Worm (Caenorhabditis elegans) whole organism, late embryonic: ENCODE measurements around the gene F59B10.3.

ENCODE experiments used
- C38D4.7 ChIP-seq: fragments of 200-800 bp; sonication (Bioruptor generic); optimal IDR thresholded peaks from 2 replicates; lab custom pipeline; 2018; ENCODE audit warnings: mild to moderate bottlenecking, missing genetic modification characterization, moderate library complexity, missing compliant biosample characterization
- F13H6.1 ChIP-seq: sonication (generic microtip); optimal IDR thresholded peaks from 2 replicates; lab custom pipeline; 2016; ENCODE audit warnings: missing genetic modification characterization, missing compliant biosample characterization
- K02D7.2 ChIP-seq: sonication (generic microtip); optimal IDR thresholded peaks from 2 replicates; lab custom pipeline; 2017; ENCODE audit warnings: mild to moderate bottlenecking, missing genetic modification characterization, missing compliant biosample characterization
- T23F11.4 ChIP-seq: fragments of 200-800 bp; sonication (Bioruptor generic); optimal IDR thresholded peaks from 2 replicates; lab custom pipeline; 2018; ENCODE audit warnings: mild to moderate bottlenecking, missing genetic modification characterization, missing compliant biosample characterization
- ahr-1 ChIP-seq: sonication (generic microtip); optimal IDR thresholded peaks from 2 replicates; lab custom pipeline; 2016; ENCODE audit warnings: missing genetic modification characterization, missing compliant biosample characterization
- ceh-18 ChIP-seq: sonication (generic microtip); optimal IDR thresholded peaks from 2 replicates; lab custom pipeline; 2016; ENCODE audit warnings: missing genetic modification characterization, missing compliant biosample characterization
- ceh-19 ChIP-seq: fragments of 200-800 bp; sonication (Bioruptor generic); optimal IDR thresholded peaks from 2 replicates; lab custom pipeline; 2018; ENCODE audit warnings: mild to moderate bottlenecking, missing genetic modification characterization, missing compliant biosample characterization
- ceh-22 ChIP-seq: sonication (generic microtip); optimal IDR thresholded peaks from 2 replicates; lab custom pipeline; 2017; ENCODE audit warnings: missing biosample characterization, missing genetic modification characterization
- ceh-24 ChIP-seq: sonication (generic microtip); optimal IDR thresholded peaks from 2 replicates; lab custom pipeline; 2016; ENCODE audit warnings: mild to moderate bottlenecking, missing genetic modification characterization, missing compliant biosample characterization
- ceh-30 ChIP-seq: fragments of 150-350 bp; optimal IDR thresholded peaks from 2 replicates; lab custom pipeline; 2014; ENCODE audit warnings: missing biosample characterization, missing genetic modification characterization
- ceh-31 ChIP-seq: sonication (generic microtip); optimal IDR thresholded peaks from 2 replicates; lab custom pipeline; 2016; ENCODE audit warnings: missing genetic modification characterization, missing compliant biosample characterization
- ceh-45 ChIP-seq: fragments of 200-800 bp; sonication (Bioruptor generic); IDR thresholded peaks from 2 replicates; pipeline ENCODE4 v1.3.6; 2022; ENCODE audit warnings: missing genetic modification reagents, missing genetic modification characterization, missing compliant biosample characterization
- ceh-6 ChIP-seq: fragments of 200-800 bp; sonication (Bioruptor generic); optimal IDR thresholded peaks from 2 replicates; lab custom pipeline; 2018; ENCODE audit warnings: mild to moderate bottlenecking, missing genetic modification characterization, missing compliant biosample characterization
- ceh-9 ChIP-seq: sonication (generic microtip); optimal IDR thresholded peaks from 2 replicates; lab custom pipeline; 2016; ENCODE audit warnings: mild to moderate bottlenecking, missing genetic modification characterization, inconsistent platforms, missing compliant biosample characterization
- che-1 ChIP-seq: sonication (generic microtip); optimal IDR thresholded peaks from 2 replicates; lab custom pipeline; 2016; ENCODE audit warnings: mild to moderate bottlenecking, missing genetic modification characterization, missing compliant biosample characterization
- dmd-4 ChIP-seq: sonication (generic microtip); optimal IDR thresholded peaks from 2 replicates; lab custom pipeline; 2016; ENCODE audit warnings: borderline replicate concordance, missing genetic modification characterization, missing compliant biosample characterization
- dve-1 ChIP-seq: sonication (generic microtip); optimal IDR thresholded peaks from 2 replicates; lab custom pipeline; 2017; ENCODE audit warnings: antibody characterized with exemption, mild to moderate bottlenecking, missing genetic modification characterization, missing compliant biosample characterization
- fkh-10 ChIP-seq: fragments of 150-350 bp; optimal IDR thresholded peaks from 2 replicates; lab custom pipeline; 2014; ENCODE audit warnings: missing biosample characterization, missing genetic modification reagents, missing genetic modification characterization
- fkh-6 ChIP-seq: sonication (generic microtip); optimal IDR thresholded peaks from 2 replicates; lab custom pipeline; 2016; ENCODE audit warnings: missing genetic modification characterization, missing compliant biosample characterization
- gmeb-2 ChIP-seq: sonication (generic microtip); optimal IDR thresholded peaks from 2 replicates; lab custom pipeline; 2016; ENCODE audit warnings: missing genetic modification characterization, inconsistent platforms, missing compliant biosample characterization
- hlh-13 ChIP-seq: fragments of 200-800 bp; sonication (Bioruptor generic); optimal IDR thresholded peaks from 2 replicates; lab custom pipeline; 2018; ENCODE audit warnings: mild to moderate bottlenecking, missing genetic modification characterization, missing compliant biosample characterization
- hlh-30 ChIP-seq: sonication (generic microtip); optimal IDR thresholded peaks from 2 replicates; lab custom pipeline; 2017; ENCODE audit warnings: antibody characterized with exemption, missing genetic modification characterization, missing compliant biosample characterization; ENCODE audit not compliant: insufficient read depth
- lim-6 ChIP-seq: sonication (generic microtip); optimal IDR thresholded peaks from 2 replicates; lab custom pipeline; 2016; ENCODE audit warnings: missing genetic modification characterization, missing compliant biosample characterization
- madf-2 ChIP-seq: sonication (generic microtip); optimal IDR thresholded peaks from 2 replicates; lab custom pipeline; 2017; ENCODE audit warnings: missing genetic modification characterization, missing compliant biosample characterization
- mec-3 ChIP-seq: sonication (generic microtip); optimal IDR thresholded peaks from 2 replicates; lab custom pipeline; 2016; ENCODE audit warnings: borderline replicate concordance, missing genetic modification characterization, missing compliant biosample characterization
- nhr-11 ChIP-seq: fragments of 150-350 bp; optimal IDR thresholded peaks from 2 replicates; lab custom pipeline; 2014; ENCODE audit warnings: missing biosample characterization, missing genetic modification characterization
- nhr-232 ChIP-seq: sonication (generic microtip); optimal IDR thresholded peaks from 2 replicates; lab custom pipeline; 2016; ENCODE audit warnings: missing genetic modification characterization, missing compliant biosample characterization
- npax-4 ChIP-seq: sonication (generic microtip); optimal IDR thresholded peaks from 2 replicates; lab custom pipeline; 2016; ENCODE audit warnings: missing genetic modification characterization, missing compliant biosample characterization
- odd-2 ChIP-seq: sonication (generic microtip); optimal IDR thresholded peaks from 2 replicates; lab custom pipeline; 2017; ENCODE audit warnings: antibody characterized with exemption, mild to moderate bottlenecking, missing genetic modification characterization, missing compliant biosample characterization
- pat-9 ChIP-seq: fragments of 200-800 bp; sonication (Bioruptor generic); optimal IDR thresholded peaks from 2 replicates; lab custom pipeline; 2018; ENCODE audit warnings: mild to moderate bottlenecking, missing genetic modification characterization, moderate library complexity, missing compliant biosample characterization
- pax-1 ChIP-seq: fragments of 150-350 bp; optimal IDR thresholded peaks from 2 replicates; lab custom pipeline; 2014; ENCODE audit warnings: missing biosample characterization, missing genetic modification characterization
- pha-2 ChIP-seq: sonication (generic microtip); optimal IDR thresholded peaks from 2 replicates; lab custom pipeline; 2017; ENCODE audit warnings: mild to moderate bottlenecking, missing genetic modification characterization, missing compliant biosample characterization
- pha-4 ChIP-seq: fragments of 150-350 bp; optimal IDR thresholded peaks from 2 replicates; lab custom pipeline; 2018; ENCODE audit warnings: missing biosample characterization, missing genetic modification reagents, missing genetic modification characterization
- pqm-1 ChIP-seq: sonication (generic microtip); optimal IDR thresholded peaks from 2 replicates; lab custom pipeline; 2016; ENCODE audit warnings: missing genetic modification characterization, missing compliant biosample characterization
- pros-1 ChIP-seq: fragments of 150-350 bp; optimal IDR thresholded peaks from 2 replicates; lab custom pipeline; 2014; ENCODE audit warnings: missing biosample characterization, missing genetic modification reagents, missing genetic modification characterization
- rnt-1 ChIP-seq: sonication (generic microtip); optimal IDR thresholded peaks from 2 replicates; lab custom pipeline; 2016; ENCODE audit warnings: missing genetic modification characterization, missing compliant biosample characterization
- sdc-2 ChIP-seq: sonication (generic microtip); optimal IDR thresholded peaks from 2 replicates; lab custom pipeline; 2016; ENCODE audit warnings: missing genotype, missing genetic modification characterization, missing compliant biosample characterization
- sox-2 ChIP-seq: fragments of 200-800 bp; sonication (Bioruptor generic); IDR thresholded peaks from 2 replicates; pipeline ENCODE4 v1.3.6; 2022; ENCODE audit warnings: missing genetic modification reagents, missing genetic modification characterization, missing compliant biosample characterization
- syd-9 ChIP-seq: sonication (generic microtip); optimal IDR thresholded peaks from 2 replicates; lab custom pipeline; 2016; ENCODE audit warnings: mild to moderate bottlenecking, missing genetic modification characterization, moderate library complexity, missing compliant biosample characterization
- tbx-7 ChIP-seq: sonication (generic microtip); optimal IDR thresholded peaks from 2 replicates; lab custom pipeline; 2016; ENCODE audit warnings: missing genotype, missing genetic modification characterization, missing compliant biosample characterization
- unc-55 ChIP-seq: sonication (generic microtip); optimal IDR thresholded peaks from 2 replicates; lab custom pipeline; 2017; ENCODE audit warnings: missing biosample characterization, missing genetic modification reagents, missing genetic modification characterization
- unc-86 ChIP-seq: sonication (generic microtip); optimal IDR thresholded peaks from 2 replicates; lab custom pipeline; 2016; ENCODE audit warnings: missing genetic modification characterization, missing compliant biosample characterization
- zip-5 ChIP-seq: sonication (generic microtip); optimal IDR thresholded peaks from 2 replicates; lab custom pipeline; 2016; ENCODE audit warnings: missing genetic modification characterization, missing compliant biosample characterization
- ztf-16 ChIP-seq: sonication (generic microtip); optimal IDR thresholded peaks from 2 replicates; lab custom pipeline; 2017; ENCODE audit warnings: missing genetic modification characterization, missing compliant biosample characterization

Gene F59B10.3

ce11 chrII:10466552-10466951 is 43.8 kb upstream of the F59B10.3 start, which contains the start of gene tnc-2:
tnc-2 (plus strand) TSS chrII:10466852.
- no peak for TF ChIP-seq gmeb-2 (tag; lab: Kevin White, UChicago)
- no peak for TF ChIP-seq lim-6 (tag; lab: Kevin White, UChicago)
- TF ChIP-seq dve-1 = no peak
- TF ChIP-seq sdc-2 = no peak
- no peak for TF ChIP-seq tbx-7 (tag; lab: Kevin White, UChicago)
- TF ChIP-seq pros-1 (tag; lab: Kevin White, UChicago) = no peak
- no peak for TF ChIP-seq ztf-16 (tag; lab: Kevin White, UChicago)
- TF ChIP-seq odd-2 (tag; lab: Kevin White, UChicago) = no peak
- TF ChIP-seq ahr-1 (tag; lab: Kevin White, UChicago) = no peak
- TF ChIP-seq nhr-11 (tag; lab: Kevin White, UChicago) = no peak
- no peak for TF ChIP-seq ceh-22
- TF ChIP-seq pha-2 = no peak
- TF ChIP-seq mec-3 (tag; lab: Kevin White, UChicago) = no peak
- TF ChIP-seq nhr-232 (tag; lab: Kevin White, UChicago) = no peak
- no peak for TF ChIP-seq rnt-1 (tag; lab: Kevin White, UChicago)
- no peak for TF ChIP-seq che-1 (tag; lab: Kevin White, UChicago)
- TF ChIP-seq pha-4 = no peak
- no peak for TF ChIP-seq pat-9

ce11 chrII:10470159-10470558 is 40.2 kb upstream of the F59B10.3 start, which contains the start of gene clec-143:
clec-143 (minus strand) TSS chrII:10470297.
- no peak for TF ChIP-seq lim-6 (tag; lab: Kevin White, UChicago)
- no peak for TF ChIP-seq pax-1
- TF ChIP-seq nhr-11 (tag; lab: Kevin White, UChicago) = no peak
- no peak for TF ChIP-seq fkh-10 (GFP tag; lab: Kevin White, UChicago)
- no peak for TF ChIP-seq zip-5
- TF ChIP-seq syd-9 (tag; lab: Kevin White, UChicago) = no peak
- TF ChIP-seq ceh-19 (GFP tag; lab: Kevin White, UChicago) = no peak
- no peak for TF ChIP-seq tbx-7 (tag; lab: Kevin White, UChicago)
- TF ChIP-seq ceh-18 (tag; lab: Kevin White, UChicago) = no peak
- TF ChIP-seq ceh-6 (GFP tag; lab: Kevin White, UChicago) = no peak
- TF ChIP-seq ceh-45 (GFP tag; lab: Robert Waterston, UW) = no peak
- no peak for TF ChIP-seq unc-86
- no peak for TF ChIP-seq ahr-1 (tag; lab: Kevin White, UChicago)
- TF ChIP-seq gmeb-2 (tag; lab: Kevin White, UChicago) = no peak
- TF ChIP-seq fkh-6 (tag; lab: Kevin White, UChicago) = no peak
- no peak for TF ChIP-seq K02D7.2 (tag; lab: Kevin White, UChicago)
- no peak for TF ChIP-seq ceh-9 (tag; lab: Kevin White, UChicago)
- no peak for TF ChIP-seq unc-55
- no peak for TF ChIP-seq sdc-2

ce11 chrII:10471247-10471646 is 39.1 kb upstream of the F59B10.3 start, which contains the start of gene ZK666.1:
ZK666.1 (minus strand) TSS chrII:10471347.
- TF ChIP-seq hlh-30 (tag; lab: Kevin White, UChicago) = no peak
- no peak for TF ChIP-seq ceh-9 (tag; lab: Kevin White, UChicago)
- TF ChIP-seq T23F11.4 = no peak
- TF ChIP-seq hlh-13 (GFP tag; lab: Kevin White, UChicago) = no peak
- no peak for TF ChIP-seq gmeb-2 (tag; lab: Kevin White, UChicago)
- TF ChIP-seq nhr-232 (tag; lab: Kevin White, UChicago) = no peak

ce11 chrII:10471790-10472189 is 38.6 kb upstream of the F59B10.3 start, which contains the start of gene ZK666.2:
ZK666.2 (minus strand) TSS chrII:10471890.
- no peak for TF ChIP-seq madf-2
- TF ChIP-seq pha-2 = no peak
- TF ChIP-seq C38D4.7 (GFP tag; lab: Kevin White, UChicago) = no peak
- TF ChIP-seq npax-4 (tag; lab: Kevin White, UChicago) = no peak
- TF ChIP-seq ceh-30 (tag; lab: Kevin White, UChicago) = no peak
- no peak for TF ChIP-seq dmd-4 (tag; lab: Kevin White, UChicago)
- TF ChIP-seq ahr-1 (tag; lab: Kevin White, UChicago) = no peak
- no peak for TF ChIP-seq rnt-1 (tag; lab: Kevin White, UChicago)
- TF ChIP-seq T23F11.4 = no peak
- TF ChIP-seq zip-5 = no peak
- no peak for TF ChIP-seq ceh-24 (tag; lab: Kevin White, UChicago)
- no peak for TF ChIP-seq pha-4
- TF ChIP-seq F13H6.1 (tag; lab: Kevin White, UChicago) = no peak
- no peak for TF ChIP-seq pqm-1 (tag; lab: Kevin White, UChicago)
- no peak for TF ChIP-seq ceh-31 (tag; lab: Kevin White, UChicago)
- no peak for TF ChIP-seq sox-2
- TF ChIP-seq odd-2 (tag; lab: Kevin White, UChicago) = no peak
- no peak for TF ChIP-seq lim-6 (tag; lab: Kevin White, UChicago)
- TF ChIP-seq ztf-16 (tag; lab: Kevin White, UChicago) = no peak
- TF ChIP-seq che-1 (tag; lab: Kevin White, UChicago) = no peak
